Fruit fly (Drosophila melanogaster): ENCODE data around the gene CG1236.

DNA sequence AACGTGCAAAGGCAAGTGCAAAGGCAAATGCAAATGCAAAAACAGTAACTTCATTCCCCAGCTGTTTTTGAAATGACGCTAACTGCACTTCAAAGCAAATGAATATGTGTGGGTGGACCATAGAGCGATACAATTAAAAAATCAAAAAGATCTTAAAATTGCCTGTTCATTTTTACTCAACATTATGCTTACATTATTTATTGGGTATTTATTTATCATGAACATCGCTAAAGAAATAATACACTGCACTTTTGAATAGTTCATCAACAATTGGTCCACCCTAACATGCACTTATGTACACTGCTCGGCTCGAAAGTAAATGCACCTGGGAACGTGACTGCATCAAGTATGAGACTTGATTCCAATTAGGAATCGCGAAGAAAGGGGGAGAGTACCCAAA, 42.1 kb upstream of the CG1236 start:
- no peak for TF ChIP-seq CG9609 (GFP tag; optimal IDR thresholded peaks at IDR 0.05)
- no peak for TF ChIP-seq dimm (GFP tag; IDR thresholded peaks at IDR 0.05)
- no peak for TF ChIP-seq crp (GFP tag; optimal IDR thresholded peaks at IDR 0.05)
- TF ChIP-seq CG2120 (GFP tag; optimal IDR thresholded peaks at IDR 0.05): no peak
- TF ChIP-seq Antp (GFP tag; optimal IDR thresholded peaks at IDR 0.05): no peak
- no peak for TF ChIP-seq ERR (GFP tag; optimal IDR thresholded peaks at IDR 0.05)

Data from whole organism, embryonic.